Fruit fly (Drosophila melanogaster) whole organism, embryonic: ENCODE data around the gene Ilp4.

Experiments used
- Aef1 ChIP-seq: fragments of 200-800 bp; sonication (Bioruptor generic); IDR thresholded peaks from 3 replicates; pipeline ENCODE4 v1.3.6; 2022; ENCODE audit warnings: missing biosample characterization, missing genetic modification characterization
- CG1602 ChIP-seq: fragments of 200-800 bp; sonication (Bioruptor generic); optimal IDR thresholded peaks from 3 replicates; lab custom pipeline; 2016; ENCODE audit warnings: missing biosample characterization, missing genetic modification characterization
- CG16813 ChIP-seq: fragments of 200-800 bp; sonication (Bioruptor generic); IDR thresholded peaks from 3 replicates; pipeline ENCODE4 v1.3.6; 2022; ENCODE audit warnings: missing biosample characterization, missing genetic modification characterization; ENCODE audit not compliant: partially characterized antibody
- CG6683 ChIP-seq: fragments of 200-800 bp; sonication (Bioruptor generic); optimal IDR thresholded peaks from 2 replicates; lab custom pipeline; 2017; ENCODE audit warnings: missing biosample characterization, mild to moderate bottlenecking, missing genetic modification characterization, missing genetic modification reagents
- CG9215 ChIP-seq: fragments of 200-800 bp; sonication (Bioruptor generic); IDR thresholded peaks from 2 replicates; pipeline ENCODE4 v1.3.6; 2022; ENCODE audit warnings: missing biosample characterization, missing genetic modification characterization
- D ChIP-seq, 2 experiments: fragments of 200-800 bp in 1 of 2; fragments of >200 bp in 1 of 2; sonication (Bioruptor generic) in 1 of 2; optimal IDR thresholded peaks; 2 replicates in 1 of 2; 3 replicates in 1 of 2; lab custom pipeline; 2017; ENCODE audit warnings: mild to moderate bottlenecking in 1 of 2, missing biosample characterization in 1 of 2, missing genetic modification characterization in 1 of 2, missing genetic modification reagents in 1 of 2
- Dad ChIP-seq: fragments of 200-800 bp; sonication (Bioruptor generic); optimal IDR thresholded peaks from 3 replicates; lab custom pipeline; 2016; ENCODE audit warnings: missing biosample characterization, missing genetic modification characterization
- Oaz ChIP-seq: fragments of 200-800 bp; sonication (Bioruptor generic); IDR thresholded peaks from 2 replicates; pipeline ENCODE4 v1.3.6; 2022; ENCODE audit warnings: missing biosample characterization, missing genetic modification characterization
- chinmo ChIP-seq: fragments of 200-800 bp; sonication (Bioruptor generic); IDR thresholded peaks from 4 replicates; pipeline ENCODE4 v1.3.6; 2022; ENCODE audit warnings: missing biosample characterization, missing genetic modification characterization; ENCODE audit not compliant: partially characterized antibody
- mam ChIP-seq: fragments of 200-800 bp; sonication (Bioruptor generic); optimal IDR thresholded peaks from 3 replicates; lab custom pipeline; 2016; ENCODE audit warnings: missing biosample characterization, missing genetic modification characterization
- mirr ChIP-seq: fragments of 200-800 bp; sonication (Bioruptor generic); optimal IDR thresholded peaks from 3 replicates; lab custom pipeline; 2018; ENCODE audit warnings: missing biosample characterization, mild to moderate bottlenecking, missing genetic modification characterization
- org-1 ChIP-seq: fragments of 200-800 bp; sonication (Bioruptor generic); optimal IDR thresholded peaks from 2 replicates; lab custom pipeline; 2017; ENCODE audit warnings: missing biosample characterization, missing genetic modification characterization
- pros ChIP-seq: fragments of 200-800 bp; sonication (Bioruptor generic); optimal IDR thresholded peaks from 3 replicates; lab custom pipeline; 2019; ENCODE audit warnings: missing biosample characterization, mild to moderate bottlenecking, missing genetic modification characterization, moderate library complexity

DNA sequence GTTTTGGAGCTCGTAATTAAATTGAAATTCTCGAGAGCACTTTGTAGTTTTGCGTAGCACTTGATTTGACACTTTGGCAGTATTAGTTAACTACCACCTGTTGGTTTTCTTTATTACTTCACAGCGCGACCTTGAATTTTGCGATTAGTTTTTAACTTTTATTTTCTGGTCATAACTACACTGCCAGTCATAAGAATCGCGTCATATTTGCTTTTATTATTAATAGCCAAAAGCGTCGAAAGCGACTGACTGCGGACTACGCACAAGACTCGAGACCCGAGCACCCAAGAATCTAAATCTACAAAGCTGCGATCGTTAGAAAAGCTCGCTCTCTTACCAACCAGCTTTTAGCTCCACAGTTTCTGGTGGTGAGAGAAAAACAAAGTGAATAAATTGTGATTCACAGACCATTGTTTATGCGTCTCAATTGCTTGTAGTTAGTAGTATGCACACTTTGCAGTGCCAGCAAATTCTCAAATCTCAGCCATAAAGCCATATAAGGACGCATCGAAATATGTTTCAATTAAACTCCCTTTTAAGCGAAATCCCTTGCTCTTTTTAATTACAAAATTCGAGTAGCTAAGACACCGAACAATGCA is 43.8 kb downstream of the Ilp4 start, which contains the start of gene CG42268:
- TF ChIP-seq mirr (GFP tag; lab: Kevin White, UChicago) = peak; percentile 23
- TF ChIP-seq org-1 = no peak
- no peak for TF ChIP-seq Dad
- TF ChIP-seq Oaz = no peak
- no peak for TF ChIP-seq pros (GFP tag; lab: Kevin White, UChicago)
- no peak for TF ChIP-seq Aef1
- no peak for TF ChIP-seq CG16813 (GFP tag; lab: Robert Waterston, UW)
- TF ChIP-seq mam (GFP tag; lab: Kevin White, UChicago) = no peak
- TF ChIP-seq CG9215 (GFP tag; lab: Robert Waterston, UW) = no peak
- no peak for TF ChIP-seq D (optimal IDR thresholded peaks at IDR 0.05; lab: Kevin White, UChicago)
- no peak for TF ChIP-seq D (GFP tag; optimal IDR thresholded peaks at IDR 0.05; lab: Kevin White, UChicago)
- TF ChIP-seq CG1602 (GFP tag; lab: Kevin White, UChicago) = no peak
- TF ChIP-seq CG6683 = no peak
- peak; percentile 74; the same call in 1 of the 4 replicates for TF ChIP-seq chinmo
